Worm (Caenorhabditis elegans) whole organism, midembryonic: ENCODE measurements around the gene C28D4.18.
"Not testable (repeated sequence)": the region's sequence is repeated elsewhere in the genome, so short reads cannot be mapped to it uniquely, and the experiment has no call there.

Experiments
- flt-1 ChIP-seq: fragments of 200-800 bp; sonication (Bioruptor generic); IDR thresholded peaks from 2 replicates; pipeline ENCODE4 v1.3.6; 2022; ENCODE audit warnings: missing genetic modification characterization, missing compliant biosample characterization
- klf-2 ChIP-seq: fragments of 200-800 bp; sonication (Bioruptor generic); conservative IDR thresholded peaks from 2 replicates; pipeline ENCODE4 v1.3.6; 2022; ENCODE audit warnings: missing genetic modification reagents, missing genetic modification characterization, missing compliant biosample characterization
- tab-1 ChIP-seq: fragments of 200-800 bp; sonication (Bioruptor generic); IDR thresholded peaks from 2 replicates; pipeline ENCODE4 v1.3.6; 2022; ENCODE audit warnings: missing genetic modification characterization, missing compliant biosample characterization
- ztf-23 ChIP-seq: fragments of 200-800 bp; sonication (Bioruptor generic); IDR thresholded peaks from 2 replicates; pipeline ENCODE4 v1.3.6; 2022; ENCODE audit warnings: missing genetic modification reagents, missing genetic modification characterization, missing compliant biosample characterization
- ztf-29 ChIP-seq: fragments of 200-800 bp; sonication (Bioruptor generic); IDR thresholded peaks from 2 replicates; pipeline ENCODE4 v1.3.6; 2022; ENCODE audit warnings: missing genetic modification reagents, missing genetic modification characterization, missing compliant biosample characterization

DNA sequence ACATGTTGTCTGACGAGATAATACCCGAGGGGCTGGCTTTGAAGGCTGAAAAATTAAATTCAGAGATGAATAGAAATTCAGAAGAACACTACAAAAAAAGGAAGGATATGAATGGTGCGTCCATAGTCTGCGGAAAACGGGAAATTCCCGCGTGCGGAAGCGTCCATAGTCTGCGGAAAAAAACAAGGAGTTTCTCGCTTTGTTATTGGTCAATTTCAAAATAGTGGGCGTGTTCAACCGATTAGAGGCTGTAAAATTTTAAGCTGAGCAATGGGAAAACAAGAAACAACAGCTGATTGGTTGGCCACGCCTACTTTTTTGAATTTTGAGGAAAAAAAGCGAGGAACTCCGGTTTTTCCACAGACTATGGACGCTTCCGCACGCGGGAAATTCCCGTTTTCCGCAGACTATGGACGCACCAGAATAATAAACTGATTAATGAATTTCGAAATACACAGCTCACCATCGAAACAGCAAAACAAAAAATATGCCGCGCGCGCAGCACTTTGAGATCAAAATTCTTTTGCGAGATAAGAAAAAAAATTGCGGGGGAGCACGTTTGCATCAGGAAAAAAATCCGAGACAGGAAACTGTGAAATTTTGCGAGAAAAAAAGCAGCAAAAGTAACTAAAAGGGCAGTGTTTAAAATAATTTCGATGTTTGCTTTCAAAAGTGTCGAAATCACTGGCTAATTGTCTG lies 15.9 kb downstream of the C28D4.18 start, which contains the start of gene gln-6:
- TF ChIP-seq ztf-29; flt-1; tab-1 (GFP tag; lab: Robert Waterston, UW); klf-2 (GFP tag; lab: Robert Waterston, UW); ztf-23 (GFP tag; lab: Robert Waterston, UW): not testable (repeated sequence)
